Worm (Caenorhabditis elegans) whole organism, L4 larva: ENCODE data around the gene C05D12.2.

Source experiments
- arid-1 ChIP-seq: fragments of 200-800 bp; sonication (Bioruptor generic); conservative IDR thresholded peaks from 2 replicates; pipeline ENCODE4 v1.3.6; 2022; ENCODE audit warnings: missing genetic modification reagents, missing genetic modification characterization, missing compliant biosample characterization
- daf-19 ChIP-seq: fragments of 200-800 bp; sonication (Bioruptor generic); conservative IDR thresholded peaks from 2 replicates; pipeline ENCODE4 v1.3.6; 2022; ENCODE audit warnings: missing genetic modification characterization, missing compliant biosample characterization
- egl-27 ChIP-seq: sonication (generic microtip); optimal IDR thresholded peaks from 3 replicates; lab custom pipeline; 2017; ENCODE audit warnings: missing biosample characterization, missing genetic modification reagents, missing genetic modification characterization
- hlh-30 ChIP-seq: sonication (generic microtip); optimal IDR thresholded peaks from 2 replicates; lab custom pipeline; 2017; ENCODE audit warnings: antibody characterized with exemption, mild to moderate bottlenecking, missing genetic modification characterization, missing compliant biosample characterization; ENCODE audit not compliant: insufficient read depth
- jun-1 ChIP-seq: fragments of 150-350 bp; optimal IDR thresholded peaks from 2 replicates; lab custom pipeline; 2014; ENCODE audit warnings: missing biosample characterization, missing genetic modification reagents, missing genetic modification characterization
- lin-15B ChIP-seq: fragments of 150-350 bp; sonication (generic microtip); optimal IDR thresholded peaks from 3 replicates; lab custom pipeline; 2014; ENCODE audit warnings: missing biosample characterization, missing genetic modification characterization
- nhr-237 ChIP-seq: sonication (generic microtip); optimal IDR thresholded peaks from 2 replicates; lab custom pipeline; 2017; ENCODE audit warnings: missing biosample characterization, missing genetic modification characterization

ce11 chrII:11427322-11427721 is 9.2 kb downstream of the C05D12.2 start:
- no peak for TF ChIP-seq nhr-237 (tag; lab: Kevin White, UChicago)
- TF ChIP-seq daf-19 (GFP tag; lab: Robert Waterston, UW) = no peak
- no peak for TF ChIP-seq jun-1 (tag; lab: Kevin White, UChicago)
- no peak for TF ChIP-seq egl-27
- TF ChIP-seq arid-1 (GFP tag; lab: Robert Waterston, UW) = no peak
- no peak for TF ChIP-seq lin-15B (tag; lab: Kevin White, UChicago)
- TF ChIP-seq hlh-30 = no peak
